Worm (Caenorhabditis elegans) whole organism, L3 larva: ENCODE data around the gene pqn-83.
A peak's percentile ranks its signal among the peaks of the same experiment; 100 is the strongest.

Experiments
- R02D3.7 ChIP-seq: fragments of 150-350 bp; optimal IDR thresholded peaks from 2 replicates; lab custom pipeline; 2014; ENCODE audit warnings: missing biosample characterization, missing genetic modification characterization
- ZK546.5 ChIP-seq: sonication (generic microtip); optimal IDR thresholded peaks from 2 replicates; lab custom pipeline; 2017; ENCODE audit warnings: missing biosample characterization, missing genetic modification characterization
- aly-2 ChIP-seq: fragments of 150-350 bp; optimal IDR thresholded peaks from 2 replicates; lab custom pipeline; 2014; ENCODE audit warnings: missing biosample characterization, missing genetic modification characterization
- ama-1 ChIP-seq: fragments of 150-350 bp; optimal IDR thresholded peaks from 2 replicates; lab custom pipeline; 2018
- ceh-16 ChIP-seq: sonication (generic microtip); optimal IDR thresholded peaks from 2 replicates; lab custom pipeline; 2017; ENCODE audit warnings: missing biosample characterization, missing genetic modification characterization
- ceh-28 ChIP-seq: fragments of 150-350 bp; optimal IDR thresholded peaks from 2 replicates; lab custom pipeline; 2014; ENCODE audit warnings: missing biosample characterization, missing genetic modification reagents, missing genetic modification characterization
- ceh-82 ChIP-seq: fragments of 150-350 bp; optimal IDR thresholded peaks from 2 replicates; lab custom pipeline; 2014; ENCODE audit warnings: missing biosample characterization, missing genetic modification characterization
- ceh-9 ChIP-seq: sonication (generic microtip); optimal IDR thresholded peaks from 2 replicates; lab custom pipeline; 2018; ENCODE audit warnings: missing biosample characterization, missing genetic modification characterization
- daf-12 ChIP-seq: fragments of 150-350 bp; optimal IDR thresholded peaks from 2 replicates; lab custom pipeline; 2014; ENCODE audit warnings: missing biosample characterization, missing genetic modification reagents, missing genetic modification characterization
- egl-27 ChIP-seq: sonication (generic microtip); optimal IDR thresholded peaks from 4 replicates; lab custom pipeline; 2017; ENCODE audit warnings: missing biosample characterization, missing genetic modification reagents, missing genetic modification characterization
- egl-5 ChIP-seq: fragments of 150-350 bp; optimal IDR thresholded peaks from 2 replicates; lab custom pipeline; 2017; ENCODE audit warnings: missing biosample characterization, missing genetic modification reagents, missing genetic modification characterization, inconsistent platforms
- elt-1 ChIP-seq: fragments of 150-350 bp; optimal IDR thresholded peaks from 2 replicates; lab custom pipeline; 2014; ENCODE audit warnings: missing biosample characterization, missing genetic modification characterization
- elt-2 ChIP-seq: sonication (generic microtip); optimal IDR thresholded peaks from 2 replicates; lab custom pipeline; 2016; ENCODE audit warnings: missing genetic modification reagents, mild to moderate bottlenecking, missing genetic modification characterization, missing compliant biosample characterization
- elt-3 ChIP-seq, 3 experiments: fragments of 150-350 bp in 1 of 3; sonication (generic microtip) in 2 of 3; optimal IDR thresholded peaks; 2 replicates in 2 of 3; 4 replicates in 1 of 3; lab custom pipeline; 2014 to 2017; ENCODE audit warnings: missing biosample characterization in 3 of 3, missing genetic modification characterization in 3 of 3
- eor-1 ChIP-seq, 2 experiments: fragments of 150-350 bp; optimal IDR thresholded peaks; 2 replicates each; lab custom pipeline; 2014 to 2018; ENCODE audit warnings: missing biosample characterization in 2 of 2, missing genetic modification characterization in 2 of 2
- fkh-10 ChIP-seq: sonication (generic microtip); optimal IDR thresholded peaks from 2 replicates; lab custom pipeline; 2017; ENCODE audit warnings: missing biosample characterization, missing genetic modification reagents, missing genetic modification characterization
- fkh-2 ChIP-seq: fragments of 150-350 bp; optimal IDR thresholded peaks from 2 replicates; lab custom pipeline; 2014; ENCODE audit warnings: missing biosample characterization, missing genetic modification reagents, missing genetic modification characterization
- fos-1 ChIP-seq: fragments of 150-350 bp; optimal IDR thresholded peaks from 2 replicates; lab custom pipeline; 2014; ENCODE audit warnings: missing biosample characterization, missing genetic modification characterization
- hmg-11 ChIP-seq: sonication (generic microtip); optimal IDR thresholded peaks from 2 replicates; lab custom pipeline; 2016; ENCODE audit warnings: missing genetic modification characterization, missing compliant biosample characterization
- jun-1 ChIP-seq: fragments of 150-350 bp; optimal IDR thresholded peaks from 2 replicates; lab custom pipeline; 2014; ENCODE audit warnings: missing biosample characterization, missing genetic modification reagents, missing genetic modification characterization
- lin-15B ChIP-seq: fragments of 150-350 bp; optimal IDR thresholded peaks from 2 replicates; lab custom pipeline; 2014; ENCODE audit warnings: missing biosample characterization, missing genetic modification characterization
- lin-39 ChIP-seq: fragments of 150-350 bp; optimal IDR thresholded peaks from 2 replicates; lab custom pipeline; 2018; ENCODE audit warnings: missing biosample characterization, missing genetic modification reagents, missing genetic modification characterization
- lsy-12 ChIP-seq: sonication (generic microtip); optimal IDR thresholded peaks from 2 replicates; lab custom pipeline; 2016; ENCODE audit warnings: mild to moderate bottlenecking, missing genetic modification characterization, missing compliant biosample characterization
- mdl-1 ChIP-seq: fragments of 150-350 bp; optimal IDR thresholded peaks from 2 replicates; lab custom pipeline; 2014; ENCODE audit warnings: missing biosample characterization, missing genetic modification characterization
- mml-1 ChIP-seq: fragments of 150-350 bp; sonication (generic microtip); optimal IDR thresholded peaks from 3 replicates; lab custom pipeline; 2014; ENCODE audit warnings: missing biosample characterization, missing genetic modification characterization
- nfya-1 ChIP-seq: sonication (generic microtip); optimal IDR thresholded peaks from 2 replicates; lab custom pipeline; 2017; ENCODE audit warnings: missing genetic modification characterization, mild to moderate bottlenecking, missing compliant biosample characterization, antibody characterized with exemption, moderate library complexity; ENCODE audit not compliant: insufficient read depth
- nhr-11 ChIP-seq: fragments of 150-350 bp; optimal IDR thresholded peaks from 2 replicates; lab custom pipeline; 2014; ENCODE audit warnings: missing biosample characterization, missing genetic modification characterization
- nhr-12 ChIP-seq: fragments of 150-350 bp; optimal IDR thresholded peaks from 2 replicates; lab custom pipeline; 2014; ENCODE audit warnings: missing biosample characterization, missing genetic modification characterization
- nhr-23 ChIP-seq: fragments of 150-350 bp; optimal IDR thresholded peaks from 2 replicates; lab custom pipeline; 2014; ENCODE audit warnings: missing biosample characterization, missing genetic modification reagents, missing genetic modification characterization
- nhr-237 ChIP-seq: fragments of 150-350 bp; optimal IDR thresholded peaks from 2 replicates; lab custom pipeline; 2014; ENCODE audit warnings: missing biosample characterization, missing genetic modification characterization
- nhr-25 ChIP-seq: sonication (generic microtip); optimal IDR thresholded peaks from 2 replicates; lab custom pipeline; 2017; ENCODE audit warnings: missing biosample characterization, missing genetic modification characterization
- nhr-28 ChIP-seq: fragments of 150-350 bp; optimal IDR thresholded peaks from 2 replicates; lab custom pipeline; 2014; ENCODE audit warnings: missing biosample characterization, missing genetic modification characterization
- nhr-43 ChIP-seq: sonication (generic microtip); optimal IDR thresholded peaks from 2 replicates; lab custom pipeline; 2016; ENCODE audit warnings: mild to moderate bottlenecking, missing genetic modification characterization, missing compliant biosample characterization; ENCODE audit not compliant: poor library complexity, severe bottlenecking
- nhr-67 ChIP-seq: fragments of 150-350 bp; optimal IDR thresholded peaks from 2 replicates; lab custom pipeline; 2014; ENCODE audit warnings: missing biosample characterization, missing genetic modification characterization
- nhr-76 ChIP-seq: fragments of 150-350 bp; sonication (generic microtip); optimal IDR thresholded peaks from 5 replicates; lab custom pipeline; 2014; ENCODE audit warnings: missing biosample characterization, missing genetic modification characterization
- nhr-77 ChIP-seq: fragments of 150-350 bp; optimal IDR thresholded peaks from 2 replicates; lab custom pipeline; 2014; ENCODE audit warnings: missing biosample characterization, missing genetic modification characterization
- pha-4 ChIP-seq: fragments of 150-350 bp; optimal IDR thresholded peaks from 2 replicates; lab custom pipeline; 2014; ENCODE audit warnings: missing biosample characterization, missing genetic modification reagents, missing genetic modification characterization
- pqm-1 ChIP-seq: fragments of 150-350 bp; optimal IDR thresholded peaks from 2 replicates; lab custom pipeline; 2017; ENCODE audit warnings: missing biosample characterization, missing genetic modification characterization, inconsistent platforms
- sea-2 ChIP-seq: fragments of 150-350 bp; sonication (generic microtip); optimal IDR thresholded peaks from 4 replicates; lab custom pipeline; 2014; ENCODE audit warnings: missing biosample characterization, missing genetic modification reagents, missing genetic modification characterization
- skn-1 ChIP-seq: fragments of 150-350 bp; optimal IDR thresholded peaks from 2 replicates; lab custom pipeline; 2014; ENCODE audit warnings: missing biosample characterization, missing genetic modification characterization
- snpc-4 ChIP-seq: fragments of 150-350 bp; optimal IDR thresholded peaks from 2 replicates; lab custom pipeline; 2014; ENCODE audit warnings: missing biosample characterization, missing genetic modification characterization
- tbx-2 ChIP-seq: sonication (generic microtip); optimal IDR thresholded peaks from 2 replicates; lab custom pipeline; 2016; ENCODE audit warnings: mild to moderate bottlenecking, missing genetic modification characterization, missing compliant biosample characterization
- unc-39 ChIP-seq: sonication (generic microtip); optimal IDR thresholded peaks from 4 replicates; lab custom pipeline; 2017; ENCODE audit warnings: missing biosample characterization, missing genetic modification characterization
- unc-62 ChIP-seq: fragments of 150-350 bp; sonication (generic microtip); optimal IDR thresholded peaks from 4 replicates; lab custom pipeline; 2014; ENCODE audit warnings: missing biosample characterization, missing genetic modification reagents, missing genetic modification characterization
- zag-1 ChIP-seq: fragments of 150-350 bp; optimal IDR thresholded peaks from 2 replicates; lab custom pipeline; 2014; ENCODE audit warnings: missing biosample characterization, missing genetic modification characterization
- ztf-11 ChIP-seq: fragments of 150-350 bp; optimal IDR thresholded peaks from 2 replicates; lab custom pipeline; 2014; ENCODE audit warnings: missing biosample characterization, missing genetic modification characterization
- ztf-4 ChIP-seq: fragments of 150-350 bp; optimal IDR thresholded peaks from 2 replicates; lab custom pipeline; 2014; ENCODE audit warnings: missing biosample characterization, missing genetic modification characterization

The pqn-83 gene

DNA sequence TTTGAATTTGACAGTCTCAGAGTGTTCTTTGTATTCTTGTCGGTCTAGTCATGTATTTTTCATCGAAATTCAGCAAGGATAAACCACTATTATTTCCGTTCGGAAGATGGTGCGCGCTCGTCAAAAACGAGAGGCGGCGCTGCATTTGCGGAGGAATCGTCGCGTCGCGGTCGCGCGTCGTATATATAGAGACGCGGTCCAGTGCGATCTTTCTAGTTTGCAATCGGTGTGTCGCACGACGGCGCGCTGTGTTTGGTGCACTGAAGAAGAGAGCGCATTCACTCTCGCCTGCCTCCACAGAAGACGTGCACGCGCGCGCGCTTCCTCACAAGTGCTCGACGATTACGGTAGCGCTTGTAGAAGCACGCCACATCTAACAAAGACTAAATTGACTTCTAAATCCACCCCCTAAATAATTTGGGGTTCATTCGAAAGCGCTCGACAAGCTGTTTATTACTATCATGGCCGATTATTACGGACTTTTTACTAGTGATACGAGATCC is 28.7 kb downstream of the pqn-83 start, which contains the start of gene Y39E4B.6:
TSS of gene Y39E4B.6 (plus strand) at position 209 of the 503 bp plus-strand sequence.
- peak; percentile 89 for TF ChIP-seq skn-1 (tag; lab: Kevin White, UChicago)
- TF ChIP-seq ceh-16 (tag; lab: Kevin White, UChicago) = no peak
- peak; percentile 98 for TF ChIP-seq sea-2
- peak; percentile 98 for TF ChIP-seq lsy-12 (tag; lab: Kevin White, UChicago)
- no peak for TF ChIP-seq snpc-4 (tag; lab: Kevin White, UChicago)
- peak; percentile 96 for TF ChIP-seq pha-4 (tag; lab: Kevin White, UChicago)
- peak; percentile 72 for TF ChIP-seq tbx-2 (tag; lab: Kevin White, UChicago)
- TF ChIP-seq zag-1 (tag; lab: Kevin White, UChicago) = peak; percentile 37
- peak; percentile 99 for TF ChIP-seq lin-39 (tag; lab: Kevin White, UChicago)
- TF ChIP-seq nhr-23 (tag; lab: Kevin White, UChicago) = peak; percentile 95
- TF ChIP-seq fos-1 (tag; lab: Kevin White, UChicago) = peak; percentile 86
- TF ChIP-seq unc-62 = peak; percentile 89
- peak; percentile 79 to 96 for TF ChIP-seq eor-1 (tag; optimal IDR thresholded peaks at IDR 0.05; lab: Kevin White, UChicago)
- peak; percentile 96 for TF ChIP-seq nfya-1 (tag; lab: Kevin White, UChicago)
- TF ChIP-seq pqm-1 (tag; lab: Kevin White, UChicago) = peak; percentile 78
- peak in 1 of 3 experiments; percentile 93 for TF ChIP-seq elt-3 (tag; optimal IDR thresholded peaks at IDR 0.05; lab: Kevin White, UChicago)
- TF ChIP-seq nhr-25 (tag; lab: Kevin White, UChicago) = peak; percentile 96
- no peak for TF ChIP-seq ceh-9 (tag; lab: Kevin White, UChicago)
- peak; percentile 40 for TF ChIP-seq unc-39 (tag; lab: Kevin White, UChicago)
- TF ChIP-seq elt-2 (tag; lab: Kevin White, UChicago) = peak; percentile 92
- TF ChIP-seq nhr-43 (tag; lab: Kevin White, UChicago) = peak; percentile 72
- TF ChIP-seq daf-12 (tag; lab: Kevin White, UChicago) = no peak
- TF ChIP-seq jun-1 (tag; lab: Kevin White, UChicago) = peak; percentile 97
- TF ChIP-seq egl-5 (tag; lab: Kevin White, UChicago) = peak; percentile 89
- peak; percentile 77 for TF ChIP-seq nhr-77 (tag; lab: Kevin White, UChicago)
- TF ChIP-seq nhr-11 (tag; lab: Kevin White, UChicago) = peak; percentile 92
- TF ChIP-seq ztf-4 (tag; lab: Kevin White, UChicago) = peak; percentile 84
- TF ChIP-seq R02D3.7 (tag; lab: Kevin White, UChicago) = peak; percentile 83
- peak; percentile 85 for TF ChIP-seq egl-27
- peak; percentile 91 for TF ChIP-seq lin-15B (tag; lab: Kevin White, UChicago)
- TF ChIP-seq mdl-1 = peak; percentile 80
- TF ChIP-seq fkh-10 = peak; percentile 91
- TF ChIP-seq ceh-28 (tag; lab: Kevin White, UChicago) = peak; percentile 90
- peak; percentile 23 for TF ChIP-seq ztf-11
- TF ChIP-seq aly-2 (tag; lab: Kevin White, UChicago) = no peak
- peak; percentile 77 for TF ChIP-seq nhr-76 (tag; lab: Kevin White, UChicago)
- no peak for TF ChIP-seq nhr-12 (tag; lab: Kevin White, UChicago)
- TF ChIP-seq elt-1 = peak; percentile 69
- peak; percentile 34 for TF ChIP-seq ZK546.5 (tag; lab: Kevin White, UChicago)
- TF ChIP-seq nhr-67 (tag; lab: Kevin White, UChicago) = no peak
- TF ChIP-seq mml-1 (tag; lab: Kevin White, UChicago) = no peak
- no peak for TF ChIP-seq nhr-28 (tag; lab: Kevin White, UChicago)
- TF ChIP-seq fkh-2 = no peak
- peak; percentile 87 for TF ChIP-seq hmg-11 (tag; lab: Kevin White, UChicago)
- peak; percentile 85 for TF ChIP-seq ceh-82 (tag; lab: Kevin White, UChicago)
- no peak for TF ChIP-seq nhr-237
- TF ChIP-seq ama-1 (lab: Kevin White, UChicago) = peak; percentile 99
